Worm (Caenorhabditis elegans) whole organism, early embryonic: ENCODE measurements around the gene flh-3.
"Not testable (repeated sequence)": the region's sequence is repeated elsewhere in the genome, so short reads cannot be mapped to it uniquely, and the experiment has no call there.

Source experiments
- F13C5.2 ChIP-seq: sonication (generic microtip); optimal IDR thresholded peaks from 2 replicates; lab custom pipeline; 2017; ENCODE audit warnings: mild to moderate bottlenecking, missing genetic modification characterization, inconsistent platforms, missing compliant biosample characterization
- ceh-13 ChIP-seq: fragments of 200-800 bp; sonication (Bioruptor generic); optimal IDR thresholded peaks from 2 replicates; lab custom pipeline; 2018; ENCODE audit warnings: mild to moderate bottlenecking, missing genetic modification characterization, missing compliant biosample characterization
- ceh-36 ChIP-seq: sonication (generic microtip); optimal IDR thresholded peaks from 2 replicates; lab custom pipeline; 2016; ENCODE audit warnings: missing genetic modification characterization, inconsistent platforms, missing compliant biosample characterization
- ets-7 ChIP-seq: sonication (generic microtip); optimal IDR thresholded peaks from 2 replicates; lab custom pipeline; 2016; ENCODE audit warnings: missing genotype, missing genetic modification characterization, missing compliant biosample characterization
- hmg-4 ChIP-seq: fragments of 200-800 bp; sonication (Bioruptor generic); optimal IDR thresholded peaks from 2 replicates; lab custom pipeline; 2018; ENCODE audit warnings: mild to moderate bottlenecking, missing genetic modification characterization, missing compliant biosample characterization
- hnd-1 ChIP-seq: sonication (generic microtip); optimal IDR thresholded peaks from 2 replicates; lab custom pipeline; 2016; ENCODE audit warnings: missing genetic modification characterization, missing compliant biosample characterization
- pes-1 ChIP-seq: fragments of 200-800 bp; sonication (Bioruptor generic); IDR thresholded peaks from 2 replicates; pipeline ENCODE4 v1.3.6; 2022; ENCODE audit warnings: missing genetic modification reagents, missing genetic modification characterization, missing compliant biosample characterization
- tbx-37 ChIP-seq: fragments of 200-800 bp; sonication (Bioruptor generic); conservative IDR thresholded peaks from 2 replicates; pipeline ENCODE4 v1.3.6; 2022; ENCODE audit warnings: missing genetic modification reagents, missing genetic modification characterization, missing compliant biosample characterization

- not testable (repeated sequence) for TF ChIP-seq hnd-1 (tag; lab: Kevin White, UChicago); hmg-4 (GFP tag; lab: Kevin White, UChicago); ceh-13 (GFP tag; lab: Kevin White, UChicago); F13C5.2; ets-7 (tag; lab: Kevin White, UChicago); ceh-36 (tag; lab: Kevin White, UChicago); pes-1 (GFP tag; lab: Robert Waterston, UW); tbx-37 (GFP tag; lab: Robert Waterston, UW)
Observed at ce11 chrIV:9286305-9286704, 16.4 kb downstream of the flh-3 start, which contains the start of gene nhr-267.
